Worm (Caenorhabditis elegans) whole organism, L4 larva: ENCODE results near the gene fbxa-118.

Experiments
- ama-1 ChIP-seq: fragments of 150-350 bp; optimal IDR thresholded peaks from 2 replicates; lab custom pipeline; 2014; ENCODE audit warnings: inconsistent platforms, mixed read lengths
- dmd-8 ChIP-seq: fragments of 200-800 bp; sonication (Bioruptor generic); IDR thresholded peaks from 2 replicates; pipeline ENCODE4 v1.3.6; 2022; ENCODE audit warnings: missing genetic modification characterization, missing compliant biosample characterization
- dve-1 ChIP-seq: sonication (generic microtip); optimal IDR thresholded peaks from 2 replicates; lab custom pipeline; 2017; ENCODE audit warnings: antibody characterized with exemption, mild to moderate bottlenecking, missing genetic modification characterization, missing compliant biosample characterization; ENCODE audit not compliant: insufficient read depth
- hmg-1.1 ChIP-seq: fragments of 200-800 bp; sonication (Bioruptor generic); IDR thresholded peaks from 2 replicates; pipeline ENCODE4 v1.3.6; 2022; ENCODE audit warnings: missing genetic modification reagents, missing genetic modification characterization, missing compliant biosample characterization
- jun-1 ChIP-seq: fragments of 150-350 bp; optimal IDR thresholded peaks from 2 replicates; lab custom pipeline; 2014; ENCODE audit warnings: missing biosample characterization, missing genetic modification reagents, missing genetic modification characterization
- mxl-3 ChIP-seq: fragments of 200-800 bp; sonication (Bioruptor generic); optimal IDR thresholded peaks from 2 replicates; lab custom pipeline; 2018; ENCODE audit warnings: mild to moderate bottlenecking, missing genetic modification characterization, missing compliant biosample characterization
- nhr-25 ChIP-seq: sonication (generic microtip); optimal IDR thresholded peaks from 2 replicates; lab custom pipeline; 2017; ENCODE audit warnings: missing genetic modification characterization, mild to moderate bottlenecking, missing compliant biosample characterization, antibody characterized with exemption, moderate library complexity, borderline replicate concordance; ENCODE audit not compliant: insufficient read depth
- saeg-2 ChIP-seq: fragments of 200-800 bp; sonication (Bioruptor generic); IDR thresholded peaks from 2 replicates; pipeline ENCODE4 v1.3.6; 2022; ENCODE audit warnings: missing genetic modification reagents, missing genetic modification characterization, missing compliant biosample characterization
- snpc-4 ChIP-seq: fragments of 150-350 bp; optimal IDR thresholded peaks from 2 replicates; lab custom pipeline; 2014; ENCODE audit warnings: missing biosample characterization, missing genetic modification characterization
- zag-1 ChIP-seq: fragments of 150-350 bp; optimal IDR thresholded peaks from 2 replicates; lab custom pipeline; 2014; ENCODE audit warnings: missing biosample characterization, missing genetic modification characterization
- ztf-11 ChIP-seq: fragments of 150-350 bp; optimal IDR thresholded peaks from 2 replicates; lab custom pipeline; 2014; ENCODE audit warnings: missing biosample characterization, missing genetic modification characterization

- TF ChIP-seq snpc-4 (tag; lab: Kevin White, UChicago) (no peak), mxl-3 (GFP tag; lab: Kevin White, UChicago) (no peak), dve-1 (no peak), saeg-2 (GFP tag; lab: Robert Waterston, UW) (no peak), ztf-11 (tag; lab: Kevin White, UChicago) (no peak), jun-1 (no peak), ama-1 (lab: Kevin White, UChicago) (no peak), hmg-1.1 (no peak), nhr-25 (tag; lab: Kevin White, UChicago) (no peak), dmd-8 (GFP tag; lab: Robert Waterston, UW) (no peak), zag-1 (tag; lab: Kevin White, UChicago) (no peak)
Measured at ce11 chrV:19744210-19744609, 32.9 kb downstream of the fbxa-118 start.
